Fruit fly (Drosophila melanogaster) whole organism, embryonic: Measurements from ENCODE around the gene CG12016.

Experiments used
- Asciz ChIP-seq: fragments of 200-800 bp; sonication (Bioruptor generic); optimal IDR thresholded peaks from 2 replicates; lab custom pipeline; 2017; ENCODE audit warnings: missing biosample characterization, mild to moderate bottlenecking, missing genetic modification characterization, missing genetic modification reagents
- Atf-2 ChIP-seq: fragments of 200-800 bp; sonication (Bioruptor generic); optimal IDR thresholded peaks from 2 replicates; lab custom pipeline; 2016; ENCODE audit warnings: missing biosample characterization, missing genetic modification characterization
- CG10209 ChIP-seq: fragments of 200-800 bp; sonication (Bioruptor generic); optimal IDR thresholded peaks from 3 replicates; lab custom pipeline; 2017; ENCODE audit warnings: missing biosample characterization, mild to moderate bottlenecking, missing genetic modification characterization, missing genetic modification reagents
- CG10979 ChIP-seq: fragments of 200-800 bp; sonication (Bioruptor generic); optimal IDR thresholded peaks from 2 replicates; lab custom pipeline; 2018; ENCODE audit warnings: missing biosample characterization, mild to moderate bottlenecking, missing genetic modification characterization, moderate library complexity
- CG11560 ChIP-seq: fragments of 200-800 bp; sonication (Bioruptor generic); IDR thresholded peaks from 3 replicates; pipeline ENCODE4 v1.3.6; 2022; ENCODE audit warnings: missing biosample characterization, missing genetic modification characterization
- CG11695 ChIP-seq: fragments of 200-800 bp; sonication (Bioruptor generic); IDR thresholded peaks from 3 replicates; pipeline ENCODE4 v1.3.6; 2022; ENCODE audit warnings: missing biosample characterization, missing genetic modification characterization
- CG12104 ChIP-seq: fragments of 200-800 bp; sonication (Bioruptor generic); optimal IDR thresholded peaks from 3 replicates; lab custom pipeline; 2016; ENCODE audit warnings: missing biosample characterization, missing genetic modification characterization
- CG12219 ChIP-seq: fragments of 200-800 bp; sonication (Bioruptor generic); optimal IDR thresholded peaks from 3 replicates; lab custom pipeline; 2018; ENCODE audit warnings: missing biosample characterization, mild to moderate bottlenecking, missing genetic modification characterization
- CG15514 ChIP-seq: fragments of 200-800 bp; sonication (Bioruptor generic); optimal IDR thresholded peaks from 3 replicates; lab custom pipeline; 2017; ENCODE audit warnings: missing biosample characterization, missing genetic modification characterization, mild to moderate bottlenecking, moderate library complexity, missing genetic modification reagents
- CG1602 ChIP-seq: fragments of 200-800 bp; sonication (Bioruptor generic); optimal IDR thresholded peaks from 3 replicates; lab custom pipeline; 2016; ENCODE audit warnings: missing biosample characterization, missing genetic modification characterization
- CG1603 ChIP-seq: fragments of 200-800 bp; sonication (Bioruptor generic); optimal IDR thresholded peaks from 2 replicates; lab custom pipeline; 2019; ENCODE audit warnings: missing biosample characterization, mild to moderate bottlenecking, missing genetic modification characterization, moderate library complexity
- CG17186 ChIP-seq: fragments of 200-800 bp; sonication (Bioruptor generic); optimal IDR thresholded peaks from 3 replicates; lab custom pipeline; 2017; ENCODE audit warnings: missing biosample characterization, missing genetic modification reagents, missing genetic modification characterization
- CG17802 ChIP-seq: fragments of 200-800 bp; sonication (Bioruptor generic); optimal IDR thresholded peaks from 2 replicates; lab custom pipeline; 2018; ENCODE audit warnings: missing biosample characterization, mild to moderate bottlenecking, missing genetic modification characterization, moderate library complexity
- CG1792 ChIP-seq: fragments of 200-800 bp; sonication (Bioruptor generic); optimal IDR thresholded peaks from 2 replicates; lab custom pipeline; 2016; ENCODE audit warnings: missing biosample characterization, missing genetic modification characterization
- CG2120 ChIP-seq: fragments of 200-800 bp; sonication (Bioruptor generic); optimal IDR thresholded peaks from 3 replicates; lab custom pipeline; 2016; ENCODE audit warnings: missing biosample characterization, missing genetic modification characterization
- CG2875 ChIP-seq: fragments of 200-800 bp; sonication (Bioruptor generic); optimal IDR thresholded peaks from 2 replicates; lab custom pipeline; 2017; ENCODE audit warnings: missing biosample characterization, mild to moderate bottlenecking, missing genetic modification characterization, missing genetic modification reagents
- CG31388 ChIP-seq: fragments of 200-800 bp; sonication (Bioruptor generic); optimal IDR thresholded peaks from 2 replicates; lab custom pipeline; 2016; ENCODE audit warnings: missing biosample characterization, missing genetic modification characterization
- CG3281 ChIP-seq: fragments of 200-800 bp; sonication (Bioruptor generic); optimal IDR thresholded peaks from 3 replicates; lab custom pipeline; 2017; ENCODE audit warnings: missing biosample characterization, mild to moderate bottlenecking, missing genetic modification characterization
- CG3995 ChIP-seq: fragments of 200-800 bp; sonication (Bioruptor generic); optimal IDR thresholded peaks from 3 replicates; lab custom pipeline; 2016; ENCODE audit warnings: missing biosample characterization, missing genetic modification characterization
- CG4707 ChIP-seq: fragments of 200-800 bp; sonication (Bioruptor generic); optimal IDR thresholded peaks from 2 replicates; lab custom pipeline; 2018; ENCODE audit warnings: missing biosample characterization, mild to moderate bottlenecking, missing genetic modification characterization, moderate library complexity
- CG6272 ChIP-seq: fragments of 200-800 bp; sonication (Bioruptor generic); IDR thresholded peaks from 2 replicates; pipeline ENCODE4 v1.3.6; 2022; ENCODE audit warnings: missing biosample characterization, missing genetic modification characterization
- CG8765 ChIP-seq: fragments of 200-800 bp; sonication (Bioruptor generic); IDR thresholded peaks from 2 replicates; pipeline ENCODE4 v1.3.6; 2022; ENCODE audit warnings: missing biosample characterization, missing genetic modification characterization
- CG9609 ChIP-seq: fragments of 200-800 bp; sonication (Bioruptor generic); optimal IDR thresholded peaks from 3 replicates; lab custom pipeline; 2016; ENCODE audit warnings: missing biosample characterization, missing genetic modification characterization
- CG9876 ChIP-seq: fragments of 200-800 bp; sonication (Bioruptor generic); optimal IDR thresholded peaks from 2 replicates; lab custom pipeline; 2016; ENCODE audit warnings: missing biosample characterization, missing genetic modification characterization
- Dad ChIP-seq: fragments of 200-800 bp; sonication (Bioruptor generic); optimal IDR thresholded peaks from 3 replicates; lab custom pipeline; 2016; ENCODE audit warnings: missing biosample characterization, missing genetic modification characterization
- Deaf1 ChIP-seq: fragments of 200-800 bp; optimal IDR thresholded peaks from 3 replicates; lab custom pipeline; 2019; ENCODE audit warnings: missing biosample characterization, mild to moderate bottlenecking, missing genetic modification characterization, moderate library complexity
- H15 ChIP-seq: fragments of 200-800 bp; sonication (Bioruptor generic); IDR thresholded peaks from 3 replicates; pipeline ENCODE4 v1.3.6; 2022; ENCODE audit warnings: missing biosample characterization, missing genetic modification characterization
- Hand ChIP-seq: fragments of 200-800 bp; sonication (Bioruptor generic); optimal IDR thresholded peaks from 2 replicates; lab custom pipeline; 2017; ENCODE audit warnings: mild to moderate bottlenecking, missing biosample characterization, missing genetic modification reagents, missing genetic modification characterization
- Hr51 ChIP-seq, 2 experiments: fragments of 200-800 bp; sonication (Bioruptor generic); optimal IDR thresholded peaks; 2 replicates in 1 of 2; 3 replicates in 1 of 2; lab custom pipeline; 2016 to 2018; ENCODE audit warnings: missing biosample characterization in 2 of 2, missing genetic modification characterization in 2 of 2, mild to moderate bottlenecking in 1 of 2, moderate library complexity in 1 of 2
- Pdp1 ChIP-seq, 2 experiments: fragments of 200-800 bp; sonication (Bioruptor generic); optimal IDR thresholded peaks; 3 replicates each; lab custom pipeline; 2016; ENCODE audit warnings: missing biosample characterization in 2 of 2, missing genetic modification characterization in 2 of 2, mild to moderate bottlenecking in 1 of 2, moderate library complexity in 1 of 2
- Rfx ChIP-seq: fragments of 200-800 bp; sonication (Bioruptor generic); IDR thresholded peaks from 2 replicates; pipeline ENCODE4 v1.3.6; 2022; ENCODE audit warnings: missing biosample characterization, missing genetic modification characterization
- Tbp ChIP-seq: fragments of >200 bp; optimal IDR thresholded peaks from 2 replicates; lab custom pipeline; 2018; ENCODE audit warnings: missing biosample characterization, missing genetic modification characterization
- ab ChIP-seq: fragments of 200-800 bp; sonication (Bioruptor generic); optimal IDR thresholded peaks from 2 replicates; lab custom pipeline; 2016; ENCODE audit warnings: missing biosample characterization, missing genetic modification characterization
- aop ChIP-seq: fragments of 200-800 bp; sonication (Bioruptor generic); IDR thresholded peaks from 2 replicates; pipeline ENCODE4 v1.3.6; 2022; ENCODE audit warnings: missing biosample characterization, missing genetic modification characterization
- bab2 ChIP-seq: fragments of 200-800 bp; sonication (Bioruptor generic); optimal IDR thresholded peaks from 2 replicates; lab custom pipeline; 2016; ENCODE audit warnings: missing biosample characterization, missing genetic modification characterization
- crc ChIP-seq: fragments of 200-800 bp; sonication (Bioruptor generic); optimal IDR thresholded peaks from 2 replicates; lab custom pipeline; 2016; ENCODE audit warnings: missing biosample characterization, missing genetic modification characterization
- gcm2 ChIP-seq: fragments of 200-800 bp; sonication (Bioruptor generic); optimal IDR thresholded peaks from 2 replicates; lab custom pipeline; 2016; ENCODE audit warnings: missing biosample characterization, missing genetic modification characterization
- gem ChIP-seq: fragments of 200-800 bp; sonication (Bioruptor generic); optimal IDR thresholded peaks from 2 replicates; lab custom pipeline; 2019; ENCODE audit warnings: missing biosample characterization, mild to moderate bottlenecking, missing genetic modification characterization, moderate library complexity
- hkb ChIP-seq, 2 experiments: fragments of 200-800 bp in 1 of 2; fragments of >200 bp in 1 of 2; sonication (Bioruptor generic) in 1 of 2; IDR thresholded peaks in 1 of 2; optimal IDR thresholded peaks in 1 of 2; 2 replicates each; pipeline versions ENCODE4 v1.3.6 to Lab custom; 2017 to 2022; ENCODE audit warnings: missing biosample characterization in 1 of 2, missing genetic modification characterization in 1 of 2
- jing ChIP-seq: fragments of 200-800 bp; sonication (Bioruptor generic); optimal IDR thresholded peaks from 2 replicates; lab custom pipeline; 2018; ENCODE audit warnings: missing biosample characterization, mild to moderate bottlenecking, missing genetic modification characterization
- lola ChIP-seq, 3 experiments: fragments of >200 bp in 2 of 3; fragments of 200-800 bp in 1 of 3; sonication (Bioruptor generic) in 1 of 3; optimal IDR thresholded peaks; 2 replicates each; lab custom pipeline; 2017 to 2019; ENCODE audit warnings: missing biosample characterization in 3 of 3, missing genetic modification characterization in 3 of 3, mild to moderate bottlenecking in 1 of 3, moderate library complexity in 1 of 3
- maf-S ChIP-seq: fragments of 200-800 bp; sonication (Bioruptor generic); optimal IDR thresholded peaks from 2 replicates; lab custom pipeline; 2016; ENCODE audit warnings: missing biosample characterization, missing genetic modification characterization
- phol ChIP-seq: fragments of 200-800 bp; sonication (Bioruptor generic); optimal IDR thresholded peaks from 3 replicates; lab custom pipeline; 2018; ENCODE audit warnings: missing biosample characterization, mild to moderate bottlenecking, missing genetic modification characterization, moderate library complexity
- prd ChIP-seq, 3 experiments: fragments of >200 bp in 2 of 3; fragments of 200-800 bp in 1 of 3; sonication (Bioruptor generic) in 1 of 3; optimal IDR thresholded peaks in 2 of 3; IDR thresholded peaks in 1 of 3; 2 replicates in 2 of 3; 3 replicates in 1 of 3; pipeline versions ENCODE4 v1.3.6 to Lab custom; 2017 to 2022; ENCODE audit warnings: missing biosample characterization in 1 of 3, missing genetic modification characterization in 1 of 3
- pum ChIP-seq: fragments of 200-800 bp; sonication (Bioruptor generic); optimal IDR thresholded peaks from 2 replicates; lab custom pipeline; 2016; ENCODE audit warnings: missing biosample characterization, missing genetic modification characterization
- run ChIP-seq: fragments of 200-800 bp; sonication (Bioruptor generic); optimal IDR thresholded peaks from 3 replicates; lab custom pipeline; 2018; ENCODE audit warnings: missing biosample characterization, mild to moderate bottlenecking, missing genetic modification characterization
- slbo ChIP-seq: fragments of 200-800 bp; sonication (Bioruptor generic); IDR thresholded peaks from 2 replicates; pipeline ENCODE4 v1.3.6; 2022; ENCODE audit warnings: missing biosample characterization, missing genetic modification characterization
- slou ChIP-seq: fragments of 200-800 bp; sonication (Bioruptor generic); optimal IDR thresholded peaks from 3 replicates; lab custom pipeline; 2016; ENCODE audit warnings: missing biosample characterization, missing genetic modification characterization
- vnd ChIP-seq: fragments of 200-800 bp; sonication (Bioruptor generic); IDR thresholded peaks from 3 replicates; pipeline ENCODE4 v1.3.6; 2022; ENCODE audit warnings: missing biosample characterization, missing genetic modification characterization; ENCODE audit not compliant: partially characterized antibody
- zf30C ChIP-seq: fragments of 200-800 bp; sonication (Bioruptor generic); optimal IDR thresholded peaks from 3 replicates; lab custom pipeline; 2018; ENCODE audit warnings: missing biosample characterization, mild to moderate bottlenecking, missing genetic modification characterization

Gene CG12016

dm6 chr3L:3288414-3288813, 30.9 kb upstream of the CG12016 start (continued):
- TF ChIP-seq CG1602 (GFP tag; lab: Kevin White, UChicago) (no peak), CG17802 (peak; percentile 2), gcm2 (no peak), CG15514 (GFP tag; lab: Kevin White, UChicago) (no peak), bab2 (GFP tag; lab: Kevin White, UChicago) (peak; percentile 2), hkb (optimal IDR thresholded peaks at IDR 0.05; lab: Kevin White, UChicago) (no peak), hkb (GFP tag; IDR thresholded peaks at IDR 0.05; lab: Robert Waterston, UW) (no peak), CG12104 (GFP tag; lab: Kevin White, UChicago) (no peak), CG1792 (GFP tag; lab: Kevin White, UChicago) (no peak), crc (GFP tag; lab: Kevin White, UChicago) (no peak), CG11560 (tag; lab: Robert Waterston, UW) (no peak), Pdp1 (GFP tag; optimal IDR thresholded peaks at IDR 0.05; lab: Kevin White, UChicago) (no peak), Asciz (no peak), CG8765 (GFP tag; lab: Robert Waterston, UW) (no peak), Hr51 (GFP tag; optimal IDR thresholded peaks at IDR 0.05; lab: Kevin White, UChicago) (no peak), Deaf1 (tag; lab: Kevin White, UChicago) (no peak), Rfx (GFP tag; lab: Robert Waterston, UW) (peak; percentile 83), aop (GFP tag; lab: Robert Waterston, UW) (no peak), gem (tag; lab: Kevin White, UChicago) (no peak), CG3281 (GFP tag; lab: Kevin White, UChicago) (no peak), Hand (GFP tag; lab: Kevin White, UChicago) (no peak), slou (GFP tag; lab: Kevin White, UChicago) (no peak), run (tag; lab: Kevin White, UChicago) (no peak), CG10979 (tag; lab: Kevin White, UChicago) (peak; percentile 36), CG2875 (GFP tag; lab: Kevin White, UChicago) (no peak), slbo (GFP tag; lab: Robert Waterston, UW) (peak; percentile 79), Atf-2 (GFP tag; lab: Kevin White, UChicago) (no peak), CG12219 (GFP tag; lab: Kevin White, UChicago) (no peak), CG9609 (no peak), H15 (peak; percentile 42; the same call in 1 of the 3 replicates), zf30C (no peak), maf-S (GFP tag; lab: Kevin White, UChicago) (no peak), CG17186 (GFP tag; lab: Kevin White, UChicago) (no peak), CG3995 (no peak), CG6272 (GFP tag; lab: Robert Waterston, UW) (no peak), vnd (GFP tag; lab: Robert Waterston, UW) (no peak), CG4707 (GFP tag; lab: Kevin White, UChicago) (no peak), prd (optimal IDR thresholded peaks at IDR 0.05; lab: Kevin White, UChicago) (no peak), prd (GFP tag; IDR thresholded peaks at IDR 0.05; lab: Robert Waterston, UW) (peak; percentile 53; the same call in 2 of the 3 replicates), Dad (GFP tag; lab: Kevin White, UChicago) (no peak), ab (GFP tag; lab: Kevin White, UChicago) (no peak), CG11695 (no peak), CG9876 (no peak), CG31388 (no peak), CG2120 (GFP tag; lab: Kevin White, UChicago) (no peak), jing (GFP tag; lab: Kevin White, UChicago) (no peak), phol (tag; lab: Kevin White, UChicago) (peak; percentile 21), pum (GFP tag; lab: Kevin White, UChicago) (no peak), lola (GFP tag; optimal IDR thresholded peaks at IDR 0.05; lab: Kevin White, UChicago) (no peak), CG10209 (GFP tag; lab: Kevin White, UChicago) (no peak), Tbp (no peak), CG1603 (tag; lab: Kevin White, UChicago) (no peak)
